Fruit fly (Drosophila melanogaster): ENCODE data around the gene Srp54k.
A peak's percentile ranks its signal among the peaks of the same experiment; 100 is the strongest.

dm6 chr3L:5154917-5155613 lies 2.6 kb downstream of the Srp54k start:
- peak; percentile 51 for TF ChIP-seq D19B (GFP tag; optimal IDR thresholded peaks at IDR 0.05)
- peak; percentile 54; the same call in 1 of the 2 replicates for TF ChIP-seq CG8765 (GFP tag; IDR thresholded peaks at IDR 0.05)
- peak; percentile 13 for TF ChIP-seq grn (GFP tag; optimal IDR thresholded peaks at IDR 0.05)
- TF ChIP-seq CG11456 (GFP tag; IDR thresholded peaks at IDR 0.05), result peak; percentile 81
- TF ChIP-seq shn (GFP tag; optimal IDR thresholded peaks at IDR 0.05), result peak; percentile 51

Measured in whole organism, embryonic.